Worm (Caenorhabditis elegans): Measurements from ENCODE around the gene K09C8.7.

ce11 chrX:10900952-10901351 is 50.2 kb downstream of the K09C8.7 start:
- TF ChIP-seq unc-62 (GFP tag; optimal IDR thresholded peaks at IDR 0.05) (no peak), pqm-1 (tag; optimal IDR thresholded peaks at IDR 0.05) (no peak), pha-4 (tag; optimal IDR thresholded peaks at IDR 0.05) (peak; percentile 23), fos-1 (tag; optimal IDR thresholded peaks at IDR 0.05) (no peak), zag-1 (tag; optimal IDR thresholded peaks at IDR 0.05) (no peak), ama-1 (optimal IDR thresholded peaks at IDR 0.05) (no peak), fkh-10 (GFP tag; optimal IDR thresholded peaks at IDR 0.05) (peak; percentile 48), tbx-2 (tag; optimal IDR thresholded peaks at IDR 0.05) (no peak), nhr-237 (tag; optimal IDR thresholded peaks at IDR 0.05) (no peak), nfya-1 (tag; optimal IDR thresholded peaks at IDR 0.05; ENCODE audit: insufficient read depth) (peak; percentile 66)

Measured in whole organism, L3 larva.